Worm (Caenorhabditis elegans) whole organism, young adult: ENCODE measurements around the gene F16B4.2.

Source experiments
- B0019.2 ChIP-seq: fragments of 200-800 bp; sonication (Bioruptor generic); conservative IDR thresholded peaks from 2 replicates; pipeline ENCODE4 v1.3.6; 2022; ENCODE audit warnings: missing genetic modification reagents, missing genetic modification characterization, missing compliant biosample characterization
- B0261.1 ChIP-seq: sonication (generic microtip); optimal IDR thresholded peaks from 2 replicates; lab custom pipeline; 2016; ENCODE audit warnings: mild to moderate bottlenecking, missing genetic modification characterization, moderate library complexity, missing compliant biosample characterization
- B0336.3 ChIP-seq: fragments of 200-800 bp; sonication (Bioruptor generic); IDR thresholded peaks from 2 replicates; pipeline ENCODE4 v1.3.6; 2022; ENCODE audit warnings: missing genetic modification characterization, missing compliant biosample characterization
- C06A6.2 ChIP-seq: fragments of 200-800 bp; sonication (Bioruptor generic); conservative IDR thresholded peaks from 2 replicates; pipeline ENCODE4 v1.3.6; 2022; ENCODE audit warnings: missing genetic modification characterization, missing compliant biosample characterization
- D2030.7 ChIP-seq: fragments of 200-800 bp; sonication (Bioruptor generic); IDR thresholded peaks from 2 replicates; pipeline ENCODE4 v1.3.6; 2022; ENCODE audit warnings: missing genetic modification reagents, missing genetic modification characterization, missing compliant biosample characterization
- F10E7.11 ChIP-seq: sonication (generic microtip); optimal IDR thresholded peaks from 2 replicates; lab custom pipeline; 2017; ENCODE audit warnings: mild to moderate bottlenecking, missing genetic modification characterization, moderate library complexity, missing compliant biosample characterization
- F23B12.7 ChIP-seq: sonication (generic microtip); optimal IDR thresholded peaks from 2 replicates; lab custom pipeline; 2017; ENCODE audit warnings: missing genetic modification characterization, mild to moderate bottlenecking, missing compliant biosample characterization, antibody characterized with exemption, moderate library complexity; ENCODE audit not compliant: insufficient read depth
- F57C9.4 ChIP-seq: sonication (generic microtip); optimal IDR thresholded peaks from 2 replicates; lab custom pipeline; 2017; ENCODE audit warnings: mild to moderate bottlenecking, missing genetic modification characterization, missing compliant biosample characterization
- K12H6.12 ChIP-seq: fragments of 200-800 bp; sonication (Bioruptor generic); optimal IDR thresholded peaks from 2 replicates; lab custom pipeline; 2018; ENCODE audit warnings: mild to moderate bottlenecking, missing genetic modification characterization, missing compliant biosample characterization
- Y95B8A.8 ChIP-seq: fragments of 200-800 bp; sonication (Bioruptor generic); IDR thresholded peaks from 2 replicates; pipeline ENCODE4 v1.3.6; 2022; ENCODE audit warnings: missing genetic modification reagents, missing genetic modification characterization, missing compliant biosample characterization
- ZK185.1 ChIP-seq: sonication (generic microtip); optimal IDR thresholded peaks from 2 replicates; lab custom pipeline; 2016; ENCODE audit warnings: mild to moderate bottlenecking, missing genetic modification characterization, missing compliant biosample characterization; ENCODE audit not compliant: poor library complexity, severe bottlenecking
- athp-1 ChIP-seq: sonication (generic microtip); optimal IDR thresholded peaks from 2 replicates; lab custom pipeline; 2017; ENCODE audit warnings: mild to moderate bottlenecking, missing genetic modification characterization, missing compliant biosample characterization
- bed-1 ChIP-seq: fragments of 200-800 bp; sonication (Bioruptor generic); IDR thresholded peaks from 2 replicates; pipeline ENCODE4 v1.3.6; 2022; ENCODE audit warnings: missing genetic modification reagents, missing genetic modification characterization, missing compliant biosample characterization
- bed-2 ChIP-seq: fragments of 200-800 bp; sonication (Bioruptor generic); IDR thresholded peaks from 2 replicates; pipeline ENCODE4 v1.3.6; 2022; ENCODE audit warnings: missing genetic modification reagents, missing genetic modification characterization, missing compliant biosample characterization
- cebp-2 ChIP-seq: fragments of 200-800 bp; sonication (Bioruptor generic); IDR thresholded peaks from 2 replicates; pipeline ENCODE4 v1.3.6; 2022; ENCODE audit warnings: missing genetic modification characterization, missing compliant biosample characterization
- ceh-100 ChIP-seq: fragments of 200-800 bp; sonication (Bioruptor generic); IDR thresholded peaks from 2 replicates; pipeline ENCODE4 v1.3.6; 2022; ENCODE audit warnings: missing genetic modification reagents, missing genetic modification characterization, missing compliant biosample characterization
- ceh-40 ChIP-seq: fragments of 200-800 bp; sonication (Bioruptor generic); IDR thresholded peaks from 2 replicates; pipeline ENCODE4 v1.3.6; 2022; ENCODE audit warnings: missing genetic modification characterization, missing compliant biosample characterization
- ceh-91 ChIP-seq: fragments of 200-800 bp; sonication (Bioruptor generic); IDR thresholded peaks from 2 replicates; pipeline ENCODE4 v1.3.6; 2022; ENCODE audit warnings: missing genetic modification reagents, missing genetic modification characterization, missing compliant biosample characterization
- efl-1 ChIP-seq: fragments of 150-350 bp; optimal IDR thresholded peaks from 2 replicates; lab custom pipeline; 2014; ENCODE audit warnings: missing biosample characterization, missing genetic modification reagents, missing genetic modification characterization
- egl-44 ChIP-seq: fragments of 200-800 bp; sonication (Bioruptor generic); IDR thresholded peaks from 2 replicates; pipeline ENCODE4 v1.3.6; 2022; ENCODE audit warnings: missing genetic modification reagents, missing genetic modification characterization, missing compliant biosample characterization
- egrh-3 ChIP-seq: fragments of 200-800 bp; sonication (Bioruptor generic); IDR thresholded peaks from 2 replicates; pipeline ENCODE4 v1.3.6; 2022; ENCODE audit warnings: missing genetic modification reagents, missing genetic modification characterization, missing compliant biosample characterization
- fkh-3 ChIP-seq: sonication (generic microtip); optimal IDR thresholded peaks from 2 replicates; lab custom pipeline; 2016; ENCODE audit warnings: mild to moderate bottlenecking, missing genetic modification characterization, missing compliant biosample characterization
- hlh-12 ChIP-seq: sonication (generic microtip); optimal IDR thresholded peaks from 2 replicates; lab custom pipeline; 2016; ENCODE audit warnings: missing genetic modification characterization, missing compliant biosample characterization
- hmg-20 ChIP-seq: fragments of 200-800 bp; sonication (Bioruptor generic); IDR thresholded peaks from 2 replicates; pipeline ENCODE4 v1.3.6; 2022; ENCODE audit warnings: missing genetic modification reagents, missing genetic modification characterization, missing compliant biosample characterization
- lag-1 ChIP-seq: fragments of 200-800 bp; sonication (Bioruptor generic); IDR thresholded peaks from 2 replicates; pipeline ENCODE4 v1.3.6; 2022; ENCODE audit warnings: missing genetic modification reagents, missing genetic modification characterization, missing compliant biosample characterization
- let-607 ChIP-seq, 2 experiments: fragments of 200-800 bp in 1 of 2; sonication (Bioruptor generic) in 1 of 2; sonication (generic microtip) in 1 of 2; optimal IDR thresholded peaks; 2 replicates each; lab custom pipeline; 2016 to 2018; ENCODE audit warnings: mild to moderate bottlenecking in 2 of 2, missing compliant biosample characterization in 2 of 2, missing genetic modification characterization in 2 of 2, moderate library complexity in 2 of 2, missing genotype in 1 of 2
- lin-26 ChIP-seq: fragments of 200-800 bp; sonication (Bioruptor generic); IDR thresholded peaks from 2 replicates; pipeline ENCODE4 v1.3.6; 2022; ENCODE audit warnings: missing genetic modification reagents, missing genetic modification characterization, missing compliant biosample characterization
- lin-35 ChIP-seq, 3 experiments: fragments of 150-350 bp in 2 of 3; sonication (generic microtip) in 1 of 3; optimal IDR thresholded peaks; 2 replicates each; lab custom pipeline; 2014 to 2018; ENCODE audit warnings: missing biosample characterization in 3 of 3, missing genetic modification characterization in 3 of 3, missing genetic modification reagents in 3 of 3
- lir-1 ChIP-seq: fragments of 200-800 bp; sonication (Bioruptor generic); conservative IDR thresholded peaks from 2 replicates; pipeline ENCODE4 v1.3.6; 2022; ENCODE audit warnings: missing genetic modification reagents, missing genetic modification characterization, missing compliant biosample characterization
- lsl-1 ChIP-seq: fragments of 200-800 bp; sonication (Bioruptor generic); optimal IDR thresholded peaks from 2 replicates; lab custom pipeline; 2018; ENCODE audit warnings: mild to moderate bottlenecking, missing genetic modification characterization, moderate library complexity, missing compliant biosample characterization
- lsy-27 ChIP-seq: sonication (generic microtip); optimal IDR thresholded peaks from 2 replicates; lab custom pipeline; 2017; ENCODE audit warnings: missing genetic modification characterization, mild to moderate bottlenecking, missing compliant biosample characterization, antibody characterized with exemption, missing genotype, borderline replicate concordance; ENCODE audit not compliant: insufficient read depth
- madf-3 ChIP-seq: fragments of 200-800 bp; sonication (Bioruptor generic); IDR thresholded peaks from 2 replicates; pipeline ENCODE4 v1.3.6; 2022; ENCODE audit warnings: missing genetic modification reagents, missing genetic modification characterization, missing compliant biosample characterization
- madf-8 ChIP-seq: fragments of 200-800 bp; sonication (Bioruptor generic); conservative IDR thresholded peaks from 2 replicates; pipeline ENCODE4 v1.3.6; 2022; ENCODE audit warnings: missing genetic modification reagents, missing genetic modification characterization, missing compliant biosample characterization
- mel-28 ChIP-seq: sonication (generic microtip); optimal IDR thresholded peaks from 2 replicates; lab custom pipeline; 2016; ENCODE audit warnings: borderline replicate concordance, mild to moderate bottlenecking, missing genetic modification characterization, missing compliant biosample characterization
- mes-4 ChIP-seq: sonication (generic microtip); optimal IDR thresholded peaks from 2 replicates; lab custom pipeline; 2016; ENCODE audit warnings: missing genotype, missing genetic modification characterization, missing compliant biosample characterization
- nfya-2 ChIP-seq: fragments of 200-800 bp; sonication (Bioruptor generic); IDR thresholded peaks from 2 replicates; pipeline ENCODE4 v1.3.6; 2022; ENCODE audit warnings: missing genetic modification reagents, missing genetic modification characterization, missing compliant biosample characterization
- nhr-80 ChIP-seq: sonication (generic microtip); optimal IDR thresholded peaks from 2 replicates; lab custom pipeline; 2016; ENCODE audit warnings: missing genetic modification characterization, missing compliant biosample characterization
- nhr-90 ChIP-seq: sonication (generic microtip); optimal IDR thresholded peaks from 2 replicates; lab custom pipeline; 2016; ENCODE audit warnings: missing genotype, mild to moderate bottlenecking, missing genetic modification characterization, missing compliant biosample characterization
- rcor-1 ChIP-seq: fragments of 200-800 bp; sonication (Bioruptor generic); IDR thresholded peaks from 2 replicates; pipeline ENCODE4 v1.3.6; 2022; ENCODE audit warnings: missing genetic modification reagents, missing genetic modification characterization, missing compliant biosample characterization
- sptf-2 ChIP-seq: fragments of 200-800 bp; sonication (Bioruptor generic); optimal IDR thresholded peaks from 2 replicates; lab custom pipeline; 2018; ENCODE audit warnings: mild to moderate bottlenecking, missing genetic modification characterization, missing compliant biosample characterization
- xnd-1 ChIP-seq: sonication (generic microtip); optimal IDR thresholded peaks from 2 replicates; lab custom pipeline; 2016; ENCODE audit warnings: missing genotype, missing genetic modification reagents, missing genetic modification characterization, missing compliant biosample characterization
- zim-3 ChIP-seq: sonication (generic microtip); optimal IDR thresholded peaks from 2 replicates; lab custom pipeline; 2017; ENCODE audit warnings: mild to moderate bottlenecking, missing genetic modification characterization, moderate library complexity, missing compliant biosample characterization

F16B4.2 gene

ce11 chrV:1569750-1570419 lies 31.0 kb upstream of the F16B4.2 start:
- TF ChIP-seq fkh-3: no peak
- no peak for TF ChIP-seq F23B12.7 (tag; lab: Kevin White, UChicago)
- no peak for TF ChIP-seq cebp-2 (GFP tag; lab: Robert Waterston, UW)
- no peak for TF ChIP-seq B0019.2 (GFP tag; lab: Robert Waterston, UW)
- no peak for TF ChIP-seq K12H6.12 (tag; lab: Kevin White, UChicago)
- TF ChIP-seq mel-28: no peak
- TF ChIP-seq efl-1: no peak
- no peak for TF ChIP-seq ceh-100
- TF ChIP-seq hlh-12 (tag; lab: Kevin White, UChicago): no peak
- no peak for TF ChIP-seq lag-1
- TF ChIP-seq xnd-1: no peak
- TF ChIP-seq bed-1 (GFP tag; lab: Robert Waterston, UW): no peak
- TF ChIP-seq nfya-2 (GFP tag; lab: Robert Waterston, UW): no peak
- TF ChIP-seq madf-8 (GFP tag; lab: Robert Waterston, UW): no peak
- TF ChIP-seq lin-26: no peak

- TF ChIP-seq F57C9.4 (tag; lab: Kevin White, UChicago) (no peak), C06A6.2 (GFP tag; lab: Robert Waterston, UW) (no peak), nhr-80 (tag; lab: Kevin White, UChicago) (no peak), egl-44 (GFP tag; lab: Robert Waterston, UW) (no peak), ceh-91 (GFP tag; lab: Robert Waterston, UW) (no peak), ceh-40 (GFP tag; lab: Robert Waterston, UW) (no peak), ZK185.1 (tag; lab: Kevin White, UChicago) (no peak), bed-2 (GFP tag; lab: Robert Waterston, UW) (no peak), Y95B8A.8 (GFP tag; lab: Robert Waterston, UW) (no peak), athp-1 (tag; lab: Kevin White, UChicago) (no peak)
These were observed 30.2 kb upstream of the F16B4.2 start for ce11 chrV:1570679-1571078.

- TF ChIP-seq B0336.3 (GFP tag; lab: Robert Waterston, UW): no peak
- TF ChIP-seq athp-1 (tag; lab: Kevin White, UChicago): no peak
These were observed 28.3 kb upstream of the F16B4.2 start for ce11 chrV:1572585-1572984.

ce11 chrV:1574599-1574998 lies 26.2 kb upstream of the F16B4.2 start:
- TF ChIP-seq let-607 (tag; optimal IDR thresholded peaks at IDR 0.05; lab: Kevin White, UChicago) (no peak), madf-3 (GFP tag; lab: Robert Waterston, UW) (no peak), lir-1 (no peak), K12H6.12 (tag; lab: Kevin White, UChicago) (no peak), madf-8 (GFP tag; lab: Robert Waterston, UW) (no peak), egrh-3 (GFP tag; lab: Robert Waterston, UW) (no peak), lsl-1 (GFP tag; lab: Kevin White, UChicago) (no peak)

- TF ChIP-seq lsy-27 (tag; lab: Kevin White, UChicago) (no peak), rcor-1 (GFP tag; lab: Robert Waterston, UW) (no peak), lag-1 (no peak), sptf-2 (no peak), F10E7.11 (tag; lab: Kevin White, UChicago) (no peak), zim-3 (no peak), B0261.1 (tag; lab: Kevin White, UChicago) (no peak), hmg-20 (GFP tag; lab: Robert Waterston, UW) (no peak), nhr-90 (tag; lab: Kevin White, UChicago) (no peak), lin-35 (GFP tag; optimal IDR thresholded peaks at IDR 0.05; lab: Kevin White, UChicago) (no peak), D2030.7 (no peak), mes-4 (tag; lab: Kevin White, UChicago) (no peak)
These were observed 25.2 kb upstream of the F16B4.2 start for ce11 chrV:1575493-1576084.
